Worm (Caenorhabditis elegans): Measurements from ENCODE around the gene nhr-38.

nhr-38 gene

ce11 chrIV:9672434-9672833, 37.6 kb upstream of the nhr-38 start (continued):
- TF ChIP-seq mxl-3 (GFP tag; optimal IDR thresholded peaks at IDR 0.05) (peak; percentile 7), F37D6.2 (tag; optimal IDR thresholded peaks at IDR 0.05) (no peak), lsy-2 (tag; optimal IDR thresholded peaks at IDR 0.05) (peak in 1 of 2 experiments; percentile 82), snpc-1.2 (GFP tag; IDR thresholded peaks at IDR 0.05) (no peak), snpc-4 (tag; optimal IDR thresholded peaks at IDR 0.05) (no peak), aha-1 (tag) (peak; percentile 97), arid-1 (GFP tag; conservative IDR thresholded peaks at IDR 0.05) (no peak), daf-19 (GFP tag; conservative IDR thresholded peaks at IDR 0.05) (no peak), dmd-9 (GFP tag; IDR thresholded peaks at IDR 0.05) (no peak), lin-29 (GFP tag; IDR thresholded peaks at IDR 0.05) (no peak), dve-1 (tag; optimal IDR thresholded peaks at IDR 0.05; ENCODE audit: insufficient read depth) (no peak), ceh-20 (GFP tag; IDR thresholded peaks at IDR 0.05) (no peak), daf-8 (GFP tag; IDR thresholded peaks at IDR 0.05) (no peak)

DNA sequence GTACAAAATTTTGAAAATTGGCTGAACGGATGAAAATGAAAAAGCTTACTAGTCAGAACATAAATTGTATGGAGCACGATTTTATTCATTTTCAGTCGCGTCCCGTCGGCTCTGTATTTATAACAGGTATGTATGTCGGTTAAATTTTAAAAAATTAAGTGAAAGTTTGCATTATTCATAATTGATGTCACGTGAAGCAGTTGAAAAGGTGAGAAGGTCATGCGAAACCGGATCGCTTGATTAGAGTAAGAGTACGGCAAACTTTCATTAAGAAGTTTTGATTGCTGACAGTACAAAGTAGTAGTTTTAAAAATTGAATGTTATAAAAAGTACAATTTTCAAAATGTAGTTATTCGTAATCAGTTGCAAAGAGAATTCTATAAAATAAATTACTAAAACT, 36.8 kb upstream of the nhr-38 start:
- TF ChIP-seq unc-62 (GFP tag; optimal IDR thresholded peaks at IDR 0.05 in 1 of 2) (peak in 1 of 2 experiments; percentile 84), unc-62 (tag; optimal IDR thresholded peaks at IDR 0.05) (no peak), tra-1 (GFP tag; IDR thresholded peaks at IDR 0.05) (no peak)

DNA sequence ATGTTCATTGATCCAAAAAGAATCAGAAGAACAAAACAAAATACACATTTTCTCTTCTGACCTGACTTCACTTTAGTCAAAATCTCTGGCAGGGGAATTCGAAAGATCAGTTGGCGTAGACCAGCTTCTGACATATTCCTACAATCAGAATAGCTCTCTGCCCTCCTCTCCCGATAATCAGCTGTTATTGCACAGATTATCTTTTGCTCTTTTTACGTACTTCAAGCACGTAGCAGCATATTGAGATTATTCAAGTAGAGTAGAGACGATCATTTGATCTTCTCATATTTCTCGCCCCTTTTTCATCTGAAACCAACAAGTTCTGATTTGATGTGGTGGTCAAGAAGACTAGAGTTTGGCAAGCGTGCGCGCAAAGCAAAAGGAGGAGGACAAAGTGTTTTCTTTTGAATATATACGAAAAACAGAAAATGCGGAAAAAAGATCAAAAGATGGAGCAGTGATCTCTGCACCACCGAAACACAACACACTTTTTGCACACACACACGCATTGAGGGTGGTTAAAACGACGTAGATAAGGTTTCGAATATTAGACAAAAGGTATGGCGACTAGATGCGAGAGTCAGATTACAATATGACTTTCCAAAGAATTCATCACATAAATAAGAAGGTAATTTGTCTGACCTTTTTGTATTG, 36.2 kb upstream of the nhr-38 start:
- TF ChIP-seq dmd-9 (GFP tag; IDR thresholded peaks at IDR 0.05): 0 out of 2 replicates have a peak, but pooled peaks have one; percentile 9
- no peak for TF ChIP-seq tag-97 (GFP tag; IDR thresholded peaks at IDR 0.05)
- TF ChIP-seq zip-11 (GFP tag; IDR thresholded peaks at IDR 0.05): no peak
- TF ChIP-seq ztf-7 (tag; optimal IDR thresholded peaks at IDR 0.05): no peak
- TF ChIP-seq nhr-111 (GFP tag; optimal IDR thresholded peaks at IDR 0.05): no peak
- peak; percentile 27 for TF ChIP-seq hlh-11 (tag; optimal IDR thresholded peaks at IDR 0.05)
- no peak for TF ChIP-seq madf-9 (GFP tag; conservative IDR thresholded peaks at IDR 0.05)
- no peak for TF ChIP-seq jun-1 (tag; optimal IDR thresholded peaks at IDR 0.05)
- no peak for TF ChIP-seq ceh-20 (GFP tag; IDR thresholded peaks at IDR 0.05)
- no peak for TF ChIP-seq nhr-6 (tag; optimal IDR thresholded peaks at IDR 0.05)
- peak; percentile 3 for TF ChIP-seq nhr-10 (tag; optimal IDR thresholded peaks at IDR 0.05)
- no peak for TF ChIP-seq spr-1 (tag; optimal IDR thresholded peaks at IDR 0.05)
- TF ChIP-seq ama-1 (optimal IDR thresholded peaks at IDR 0.05): no peak
- TF ChIP-seq arid-1 (GFP tag; conservative IDR thresholded peaks at IDR 0.05): no peak
- TF ChIP-seq aha-1 (tag): peak; percentile 77
- no peak for TF ChIP-seq T26A8.4 (GFP tag; IDR thresholded peaks at IDR 0.05)
- peak; percentile 2 for TF ChIP-seq mep-1 (tag; optimal IDR thresholded peaks at IDR 0.05)
- no peak for TF ChIP-seq T20F7.1 (GFP tag; optimal IDR thresholded peaks at IDR 0.05)
- peak; percentile 25 for TF ChIP-seq pqm-1 (tag; optimal IDR thresholded peaks at IDR 0.05)
- TF ChIP-seq mdl-1 (tag; optimal IDR thresholded peaks at IDR 0.05): peak in 1 of 2 experiments; percentile 22
- TF ChIP-seq nhr-76 (tag; optimal IDR thresholded peaks at IDR 0.05): no peak
- peak in 1 of 2 experiments; percentile 94 for TF ChIP-seq unc-62 (GFP tag; optimal IDR thresholded peaks at IDR 0.05 in 1 of 2)
- no peak for TF ChIP-seq unc-62 (tag; optimal IDR thresholded peaks at IDR 0.05)
- TF ChIP-seq dve-1 (tag; optimal IDR thresholded peaks at IDR 0.05; ENCODE audit: insufficient read depth): peak; percentile 56
- TF ChIP-seq ctbp-1 (GFP tag; IDR thresholded peaks at IDR 0.05): 0 out of 2 replicates have a peak, but pooled peaks have one; percentile 53
- TF ChIP-seq mes-2 (tag; optimal IDR thresholded peaks at IDR 0.05; ENCODE audit: poor library complexity, severe bottlenecking): peak; percentile 7
- TF ChIP-seq cey-2 (tag; optimal IDR thresholded peaks at IDR 0.05; ENCODE audit: borderline replicate concordance, insufficient read depth): no peak
- no peak for TF ChIP-seq unc-130 (GFP tag; optimal IDR thresholded peaks at IDR 0.05)
- no peak for TF ChIP-seq egl-43 (GFP tag; IDR thresholded peaks at IDR 0.05)
- TF ChIP-seq lsy-2 (tag; optimal IDR thresholded peaks at IDR 0.05): no peak
- TF ChIP-seq lin-39 (tag; optimal IDR thresholded peaks at IDR 0.05): no peak
- TF ChIP-seq vab-7 (GFP tag; IDR thresholded peaks at IDR 0.05): no peak
- no peak for TF ChIP-seq lin-29 (GFP tag; IDR thresholded peaks at IDR 0.05)
- 0 out of 2 replicates have a peak, but pooled peaks have one; percentile 16 for TF ChIP-seq zfp-3 (GFP tag; conservative IDR thresholded peaks at IDR 0.05)
- no peak for TF ChIP-seq ceh-82 (tag; optimal IDR thresholded peaks at IDR 0.05)
- TF ChIP-seq hif-1 (tag; optimal IDR thresholded peaks at IDR 0.05): no peak
- no peak for TF ChIP-seq daf-16 (GFP tag; optimal IDR thresholded peaks at IDR 0.05)
- peak; percentile 61 for TF ChIP-seq daf-16 (tag; optimal IDR thresholded peaks at IDR 0.05)
- no peak for TF ChIP-seq fkh-10 (GFP tag; optimal IDR thresholded peaks at IDR 0.05)
- peak; percentile 1 for TF ChIP-seq mxl-3 (GFP tag; optimal IDR thresholded peaks at IDR 0.05)

Data from whole organism, L4 larva.